Worm (Caenorhabditis elegans): ENCODE results near the gene F20D1.22.

The F20D1.22 gene

ce11 chrX:14979388-14979787 lies 12.8 kb downstream of the F20D1.22 start, which contains the start of gene emre-1:
emre-1 (plus strand) TSS chrX:14979688.
- TF ChIP-seq elt-3 (tag; optimal IDR thresholded peaks at IDR 0.05): no peak
- TF ChIP-seq nhr-237 (tag; optimal IDR thresholded peaks at IDR 0.05): no peak
- TF ChIP-seq lin-32 (GFP tag; optimal IDR thresholded peaks at IDR 0.05): no peak
- no peak for TF ChIP-seq bed-3 (GFP tag; optimal IDR thresholded peaks at IDR 0.05)
- TF ChIP-seq hlh-1 (tag; optimal IDR thresholded peaks at IDR 0.05): no peak
- TF ChIP-seq tbx-8 (GFP tag; optimal IDR thresholded peaks at IDR 0.05): no peak
- no peak for TF ChIP-seq pha-4 (tag; optimal IDR thresholded peaks at IDR 0.05)
- no peak for TF ChIP-seq elt-1 (tag; optimal IDR thresholded peaks at IDR 0.05; ENCODE audit: borderline replicate concordance, insufficient read depth)
- TF ChIP-seq unc-120 (tag; optimal IDR thresholded peaks at IDR 0.05; ENCODE audit: poor library complexity, severe bottlenecking): no peak
- TF ChIP-seq snpc-4 (tag; optimal IDR thresholded peaks at IDR 0.05): no peak
- TF ChIP-seq lsy-2 (tag; optimal IDR thresholded peaks at IDR 0.05): no peak

- TF ChIP-seq mep-1 (tag; optimal IDR thresholded peaks at IDR 0.05): no peak
- TF ChIP-seq flh-1 (GFP tag; optimal IDR thresholded peaks at IDR 0.05): no peak
- no peak for TF ChIP-seq mab-5 (tag; optimal IDR thresholded peaks at IDR 0.05)
- TF ChIP-seq lin-13 (tag; optimal IDR thresholded peaks at IDR 0.05): no peak
- no peak for TF ChIP-seq unc-62 (GFP tag; optimal IDR thresholded peaks at IDR 0.05)
- no peak for TF ChIP-seq bed-3 (GFP tag; optimal IDR thresholded peaks at IDR 0.05)
- no peak for TF ChIP-seq ces-1 (GFP tag; optimal IDR thresholded peaks at IDR 0.05)
- no peak for TF ChIP-seq ceh-43 (GFP tag; optimal IDR thresholded peaks at IDR 0.05)
- TF ChIP-seq sptf-1 (tag; optimal IDR thresholded peaks at IDR 0.05): no peak
- no peak for TF ChIP-seq elt-3 (tag; optimal IDR thresholded peaks at IDR 0.05)
- TF ChIP-seq ham-2 (GFP tag; optimal IDR thresholded peaks at IDR 0.05): no peak
- no peak for TF ChIP-seq snpc-4 (tag; optimal IDR thresholded peaks at IDR 0.05)
- TF ChIP-seq cnd-1 (tag; optimal IDR thresholded peaks at IDR 0.05): no peak
- TF ChIP-seq sem-2 (GFP tag; optimal IDR thresholded peaks at IDR 0.05): no peak
Measured at ce11 chrX:14982525-14982924, 15.9 kb downstream of the F20D1.22 start, which contains the start of gene plp-2. plp-2 (minus strand) TSS chrX:14982804.

ce11 chrX:14983274-14983673 lies 16.7 kb downstream of the F20D1.22 start, which contains the start of gene rbg-1:
rbg-1 (plus strand) TSS chrX:14983533.
- no peak for TF ChIP-seq lin-32 (GFP tag; optimal IDR thresholded peaks at IDR 0.05)
- peak; percentile 63 for TF ChIP-seq ceh-39 (tag; optimal IDR thresholded peaks at IDR 0.05)
- peak; percentile 64 for TF ChIP-seq sptf-1 (tag; optimal IDR thresholded peaks at IDR 0.05)
- TF ChIP-seq M03D4.4 (tag; optimal IDR thresholded peaks at IDR 0.05): no peak
- no peak for TF ChIP-seq hlh-1 (tag; optimal IDR thresholded peaks at IDR 0.05)
- no peak for TF ChIP-seq mls-2 (tag; optimal IDR thresholded peaks at IDR 0.05)
- no peak for TF ChIP-seq unc-39 (tag; optimal IDR thresholded peaks at IDR 0.05)
- peak; percentile 75 for TF ChIP-seq mep-1 (tag; optimal IDR thresholded peaks at IDR 0.05)
- TF ChIP-seq lsy-2 (tag; optimal IDR thresholded peaks at IDR 0.05): peak; percentile 41
- TF ChIP-seq blmp-1 (tag; optimal IDR thresholded peaks at IDR 0.05): no peak
- TF ChIP-seq zip-8 (tag; optimal IDR thresholded peaks at IDR 0.05): no peak
- TF ChIP-seq bed-3 (GFP tag; optimal IDR thresholded peaks at IDR 0.05): no peak
- peak; percentile 53 for TF ChIP-seq ces-1 (GFP tag; optimal IDR thresholded peaks at IDR 0.05)
- no peak for TF ChIP-seq elt-3 (tag; optimal IDR thresholded peaks at IDR 0.05)
- TF ChIP-seq unc-62 (GFP tag; optimal IDR thresholded peaks at IDR 0.05): no peak
- no peak for TF ChIP-seq flh-1 (GFP tag; optimal IDR thresholded peaks at IDR 0.05)
- no peak for TF ChIP-seq ceh-43 (GFP tag; optimal IDR thresholded peaks at IDR 0.05)
- no peak for TF ChIP-seq nhr-2 (tag; optimal IDR thresholded peaks at IDR 0.05)
- no peak for TF ChIP-seq tbx-8 (GFP tag; optimal IDR thresholded peaks at IDR 0.05)
- TF ChIP-seq pha-4 (tag; optimal IDR thresholded peaks at IDR 0.05): peak; percentile 92
- no peak for TF ChIP-seq ham-2 (GFP tag; optimal IDR thresholded peaks at IDR 0.05)
- TF ChIP-seq nhr-12 (tag; optimal IDR thresholded peaks at IDR 0.05): no peak
- no peak for TF ChIP-seq ceh-83 (GFP tag; optimal IDR thresholded peaks at IDR 0.05)
- peak; percentile 74 for TF ChIP-seq lin-13 (tag; optimal IDR thresholded peaks at IDR 0.05)
- TF ChIP-seq nhr-76 (tag; optimal IDR thresholded peaks at IDR 0.05): no peak
- TF ChIP-seq nhr-28 (tag; optimal IDR thresholded peaks at IDR 0.05): no peak

DNA sequence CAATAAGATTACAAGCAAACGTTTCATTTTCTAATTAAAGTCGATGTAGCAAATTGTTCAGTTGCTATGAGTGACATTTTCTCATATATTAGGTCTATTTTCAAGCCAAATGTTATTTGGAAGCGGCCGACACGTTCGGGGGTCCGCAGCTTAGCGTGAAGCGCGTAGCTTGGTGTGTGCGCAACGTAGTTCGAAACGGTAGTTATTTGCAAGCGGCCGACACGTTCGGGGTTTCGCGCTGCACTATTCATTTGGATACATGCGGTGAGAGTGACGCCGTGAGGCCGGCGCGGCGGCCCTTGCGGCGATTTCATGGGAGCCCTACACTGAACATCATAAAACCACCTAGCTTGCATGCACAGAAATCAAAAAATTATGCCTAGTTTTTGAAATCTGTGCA lies 21.5 kb downstream of the F20D1.22 start:
- TF ChIP-seq ztf-11 (tag; optimal IDR thresholded peaks at IDR 0.05): no peak
- TF ChIP-seq ham-2 (GFP tag; optimal IDR thresholded peaks at IDR 0.05): no peak
- TF ChIP-seq elt-3 (tag; optimal IDR thresholded peaks at IDR 0.05): no peak
